Fruit fly (Drosophila melanogaster) whole organism, prepupa: ENCODE results near the gene CG5850.

Experiments
- Blimp-1 ChIP-seq: fragments of 200-800 bp; sonication (Bioruptor generic); optimal IDR thresholded peaks from 3 replicates; lab custom pipeline; 2017; ENCODE audit warnings: missing biosample characterization, missing genetic modification characterization, mild to moderate bottlenecking, moderate library complexity, missing genetic modification reagents
- CG10631 ChIP-seq: fragments of 200-800 bp; sonication (Bioruptor generic); optimal IDR thresholded peaks from 2 replicates; lab custom pipeline; 2016; ENCODE audit warnings: missing biosample characterization, missing genetic modification characterization
- CG10669 ChIP-seq: fragments of 200-800 bp; sonication (Bioruptor generic); optimal IDR thresholded peaks from 3 replicates; lab custom pipeline; 2018; ENCODE audit warnings: missing biosample characterization, mild to moderate bottlenecking, missing genetic modification characterization, moderate library complexity
- CG11294 ChIP-seq: fragments of 200-800 bp; sonication (Bioruptor generic); IDR thresholded peaks from 2 replicates; pipeline ENCODE4 v1.3.6; 2022; ENCODE audit warnings: missing biosample characterization, missing genetic modification characterization
- CG11762 ChIP-seq: fragments of 200-800 bp; sonication (Bioruptor generic); optimal IDR thresholded peaks from 3 replicates; lab custom pipeline; 2016; ENCODE audit warnings: missing biosample characterization, missing genetic modification characterization; ENCODE audit not compliant: insufficient read depth
- CG15336 ChIP-seq: fragments of 200-800 bp; sonication (Bioruptor generic); IDR thresholded peaks from 2 replicates; pipeline ENCODE4 v1.3.6; 2022; ENCODE audit warnings: missing biosample characterization, missing genetic modification characterization
- CG1621 ChIP-seq: fragments of 200-800 bp; sonication (Bioruptor generic); optimal IDR thresholded peaks from 3 replicates; lab custom pipeline; 2018; ENCODE audit warnings: missing biosample characterization, mild to moderate bottlenecking, missing genetic modification characterization
- CG16779 ChIP-seq: fragments of 200-800 bp; sonication (Bioruptor generic); optimal IDR thresholded peaks from 3 replicates; lab custom pipeline; 2017; ENCODE audit warnings: missing biosample characterization, mild to moderate bottlenecking, missing genetic modification characterization
- CG3032 ChIP-seq: fragments of 200-800 bp; optimal IDR thresholded peaks from 2 replicates; lab custom pipeline; 2019; ENCODE audit warnings: missing biosample characterization, mild to moderate bottlenecking, missing genetic modification characterization, moderate library complexity
- CG31627 ChIP-seq: fragments of 200-800 bp; sonication (Bioruptor generic); optimal IDR thresholded peaks from 3 replicates; lab custom pipeline; 2016; ENCODE audit warnings: missing biosample characterization, missing genetic modification characterization
- CG32006 ChIP-seq: fragments of 200-800 bp; sonication (Bioruptor generic); optimal IDR thresholded peaks from 3 replicates; lab custom pipeline; 2017; ENCODE audit warnings: missing biosample characterization, mild to moderate bottlenecking, missing genetic modification characterization
- CG34406 ChIP-seq: fragments of 200-800 bp; sonication (Bioruptor generic); optimal IDR thresholded peaks from 3 replicates; lab custom pipeline; 2016; ENCODE audit warnings: missing biosample characterization, missing genetic modification characterization
- CG3919 ChIP-seq: fragments of 200-800 bp; sonication (Bioruptor generic); optimal IDR thresholded peaks from 3 replicates; lab custom pipeline; 2016; ENCODE audit warnings: missing biosample characterization, missing genetic modification characterization
- CG4318 ChIP-seq: fragments of 200-800 bp; sonication (Bioruptor generic); optimal IDR thresholded peaks from 3 replicates; lab custom pipeline; 2017; ENCODE audit warnings: missing biosample characterization, mild to moderate bottlenecking, missing genetic modification characterization
- CG6163 ChIP-seq: fragments of 200-800 bp; sonication (Bioruptor generic); IDR thresholded peaks from 3 replicates; pipeline ENCODE4 v1.3.6; 2022; ENCODE audit warnings: missing biosample characterization, missing genetic modification characterization
- CG6276 ChIP-seq: fragments of 200-800 bp; sonication (Bioruptor generic); optimal IDR thresholded peaks from 2 replicates; lab custom pipeline; 2017; ENCODE audit warnings: missing biosample characterization, mild to moderate bottlenecking, missing genetic modification characterization
- CG6792 ChIP-seq: fragments of 200-800 bp; sonication (Bioruptor generic); optimal IDR thresholded peaks from 3 replicates; lab custom pipeline; 2016; ENCODE audit warnings: missing biosample characterization, missing genetic modification characterization
- CG6854 ChIP-seq: fragments of 200-800 bp; sonication (Bioruptor generic); optimal IDR thresholded peaks from 2 replicates; lab custom pipeline; 2017; ENCODE audit warnings: missing biosample characterization, mild to moderate bottlenecking, missing genetic modification characterization
- CG7368 ChIP-seq: fragments of 200-800 bp; sonication (Bioruptor generic); optimal IDR thresholded peaks from 3 replicates; lab custom pipeline; 2016; ENCODE audit warnings: missing biosample characterization, missing genetic modification characterization
- CG8319 ChIP-seq: fragments of 200-800 bp; sonication (Bioruptor generic); optimal IDR thresholded peaks from 3 replicates; lab custom pipeline; 2016; ENCODE audit warnings: missing biosample characterization, missing genetic modification characterization
- Eip75B ChIP-seq: fragments of 200-800 bp; sonication (Bioruptor generic); optimal IDR thresholded peaks from 3 replicates; lab custom pipeline; 2016; ENCODE audit warnings: missing biosample characterization, missing genetic modification characterization
- Eip93F ChIP-seq: fragments of 200-800 bp; sonication (Bioruptor generic); optimal IDR thresholded peaks from 2 replicates; lab custom pipeline; 2016; ENCODE audit warnings: missing biosample characterization, mild to moderate bottlenecking, missing genetic modification characterization
- Ets21C ChIP-seq: fragments of 200-800 bp; sonication (Bioruptor generic); optimal IDR thresholded peaks from 3 replicates; lab custom pipeline; 2016; ENCODE audit warnings: missing biosample characterization, missing genetic modification characterization
- Ets96B ChIP-seq: fragments of 200-800 bp; optimal IDR thresholded peaks from 2 replicates; lab custom pipeline; 2019; ENCODE audit warnings: missing biosample characterization, mild to moderate bottlenecking, missing genetic modification characterization, moderate library complexity
- Gug ChIP-seq: fragments of 200-800 bp; sonication (Bioruptor generic); IDR thresholded peaks from 2 replicates; pipeline ENCODE4 v1.3.6; 2022; ENCODE audit warnings: missing biosample characterization, missing genetic modification characterization
- Hr38 ChIP-seq: sonication (Bioruptor generic); optimal IDR thresholded peaks from 2 replicates; lab custom pipeline; 2016; ENCODE audit warnings: missing biosample characterization, missing genetic modification characterization
- Hr4 ChIP-seq: fragments of 200-800 bp; sonication (Bioruptor generic); optimal IDR thresholded peaks from 3 replicates; lab custom pipeline; 2016; ENCODE audit warnings: missing biosample characterization, missing genetic modification characterization
- Lpt ChIP-seq: fragments of 200-800 bp; sonication (Bioruptor generic); optimal IDR thresholded peaks from 3 replicates; lab custom pipeline; 2016; ENCODE audit warnings: missing biosample characterization, missing genetic modification characterization
- Met ChIP-seq: fragments of 200-800 bp; sonication (Bioruptor generic); optimal IDR thresholded peaks from 3 replicates; lab custom pipeline; 2016; ENCODE audit warnings: missing biosample characterization, missing genetic modification characterization
- OdsH ChIP-seq: fragments of 200-800 bp; sonication (Bioruptor generic); optimal IDR thresholded peaks from 3 replicates; lab custom pipeline; 2016; ENCODE audit warnings: missing biosample characterization, missing genetic modification characterization
- Sox102F ChIP-seq: fragments of 200-800 bp; sonication (Bioruptor generic); optimal IDR thresholded peaks from 2 replicates; lab custom pipeline; 2016; ENCODE audit warnings: missing biosample characterization, mild to moderate bottlenecking, missing genetic modification characterization
- Sox14 ChIP-seq: fragments of 200-800 bp; sonication (Bioruptor generic); optimal IDR thresholded peaks from 3 replicates; lab custom pipeline; 2016; ENCODE audit warnings: missing biosample characterization, missing genetic modification characterization
- achi ChIP-seq: fragments of 200-800 bp; sonication (Bioruptor generic); optimal IDR thresholded peaks from 3 replicates; lab custom pipeline; 2016; ENCODE audit warnings: missing biosample characterization, missing genetic modification characterization
- acj6 ChIP-seq: fragments of 200-800 bp; sonication (Bioruptor generic); optimal IDR thresholded peaks from 3 replicates; lab custom pipeline; 2016; ENCODE audit warnings: missing biosample characterization, missing genetic modification characterization
- cyc ChIP-seq: fragments of 200-800 bp; sonication (Bioruptor generic); optimal IDR thresholded peaks from 3 replicates; lab custom pipeline; 2016; ENCODE audit warnings: missing biosample characterization, missing genetic modification characterization
- dac ChIP-seq: fragments of 200-800 bp; sonication (Bioruptor generic); optimal IDR thresholded peaks from 2 replicates; lab custom pipeline; 2017; ENCODE audit warnings: missing biosample characterization, mild to moderate bottlenecking, missing genetic modification characterization
- dsx ChIP-seq: fragments of 200-800 bp; optimal IDR thresholded peaks from 3 replicates; lab custom pipeline; 2019; ENCODE audit warnings: missing biosample characterization, mild to moderate bottlenecking, missing genetic modification characterization, moderate library complexity; ENCODE audit not compliant: poor library complexity, severe bottlenecking
- eg ChIP-seq: fragments of 200-800 bp; sonication (Bioruptor generic); IDR thresholded peaks from 3 replicates; pipeline ENCODE4 v1.3.6; 2022; ENCODE audit warnings: missing biosample characterization, missing genetic modification characterization
- esn ChIP-seq: fragments of 200-800 bp; sonication (Bioruptor generic); optimal IDR thresholded peaks from 2 replicates; lab custom pipeline; 2016; ENCODE audit warnings: missing biosample characterization, mild to moderate bottlenecking, missing genetic modification characterization, moderate library complexity
- fd85E ChIP-seq: fragments of 200-800 bp; sonication (Bioruptor generic); optimal IDR thresholded peaks from 3 replicates; lab custom pipeline; 2016; ENCODE audit warnings: missing biosample characterization, missing genetic modification characterization
- fkh ChIP-seq: fragments of 200-800 bp; sonication (Bioruptor generic); optimal IDR thresholded peaks from 3 replicates; lab custom pipeline; 2017; ENCODE audit warnings: missing biosample characterization, mild to moderate bottlenecking, missing genetic modification characterization, moderate library complexity
- lz ChIP-seq: fragments of 200-800 bp; sonication (Bioruptor generic); optimal IDR thresholded peaks from 3 replicates; lab custom pipeline; 2016; ENCODE audit warnings: missing biosample characterization, missing genetic modification characterization
- net ChIP-seq: fragments of 200-800 bp; sonication (Bioruptor generic); optimal IDR thresholded peaks from 3 replicates; lab custom pipeline; 2016; ENCODE audit warnings: missing biosample characterization, missing genetic modification characterization
- pdm3 ChIP-seq: fragments of 200-800 bp; sonication (Bioruptor generic); optimal IDR thresholded peaks from 3 replicates; lab custom pipeline; 2016; ENCODE audit warnings: missing biosample characterization, missing genetic modification characterization
- salr ChIP-seq, 2 experiments: fragments of 200-800 bp; sonication (Bioruptor generic); optimal IDR thresholded peaks; 3 replicates each; lab custom pipeline; 2016 to 2018; ENCODE audit warnings: missing biosample characterization in 2 of 2, missing genetic modification characterization in 2 of 2, mild to moderate bottlenecking in 1 of 2
- spab ChIP-seq: fragments of 200-800 bp; sonication (Bioruptor generic); optimal IDR thresholded peaks from 2 replicates; lab custom pipeline; 2017; ENCODE audit warnings: missing biosample characterization, mild to moderate bottlenecking, missing genetic modification characterization, missing genetic modification reagents
- ss ChIP-seq, 2 experiments: fragments of 200-800 bp; sonication (Bioruptor generic); optimal IDR thresholded peaks; 2 replicates in 1 of 2; 3 replicates in 1 of 2; lab custom pipeline; 2017 to 2018; ENCODE audit warnings: mild to moderate bottlenecking in 2 of 2, missing biosample characterization in 2 of 2, missing genetic modification characterization in 2 of 2, moderate library complexity in 1 of 2
- topi ChIP-seq: fragments of 200-800 bp; sonication (Bioruptor generic); optimal IDR thresholded peaks from 3 replicates; lab custom pipeline; 2016; ENCODE audit warnings: missing biosample characterization, missing genetic modification characterization
- vri ChIP-seq: fragments of 200-800 bp; sonication (Bioruptor generic); optimal IDR thresholded peaks from 3 replicates; lab custom pipeline; 2016; ENCODE audit warnings: missing biosample characterization, mild to moderate bottlenecking, missing genetic modification characterization

CG5850 gene

DNA sequence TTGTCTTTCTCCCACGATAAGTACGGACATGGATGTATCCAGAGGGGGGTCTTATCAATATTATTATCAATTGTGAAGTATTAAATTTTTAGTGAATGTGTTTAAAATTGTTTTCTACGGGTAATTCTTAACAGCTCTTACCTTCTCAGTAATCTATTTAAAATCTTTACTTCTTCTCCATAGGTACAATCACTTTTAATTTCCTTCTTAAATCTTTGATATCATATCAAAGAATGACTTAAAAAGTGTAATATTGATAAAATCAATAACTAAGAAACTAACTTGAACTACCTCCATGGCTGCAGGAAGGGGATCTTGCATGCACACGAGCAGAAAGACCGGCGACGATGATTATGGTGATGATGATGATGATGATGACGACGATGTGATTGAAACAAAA is 18.8 kb upstream of the CG5850 start (continued):
- peak; percentile 52 to 81 for TF ChIP-seq ss (GFP tag; optimal IDR thresholded peaks at IDR 0.05; lab: Kevin White, UChicago)
- TF ChIP-seq CG6163 (GFP tag; lab: Robert Waterston, UW) = no peak; the same call in 2 of the 3 replicates
- peak; percentile 58 for TF ChIP-seq CG31627 (GFP tag; lab: Kevin White, UChicago)
- peak; percentile 70 for TF ChIP-seq net (GFP tag; lab: Kevin White, UChicago)
- TF ChIP-seq Met (GFP tag; lab: Kevin White, UChicago) = peak; percentile 92
- TF ChIP-seq CG3919 = peak; percentile 77
- peak; percentile 75 for TF ChIP-seq CG34406
- peak; percentile 37 for TF ChIP-seq fd85E (GFP tag; lab: Kevin White, UChicago)
- TF ChIP-seq Sox14 (GFP tag; lab: Kevin White, UChicago) = peak; percentile 9
- peak; percentile 55 for TF ChIP-seq Blimp-1 (GFP tag; lab: Kevin White, UChicago)
- TF ChIP-seq CG6276 = no peak
- peak; percentile 65 for TF ChIP-seq CG10631
- TF ChIP-seq CG3032 (tag; lab: Kevin White, UChicago) = peak; percentile 72
- no peak for TF ChIP-seq CG15336 (GFP tag; lab: Robert Waterston, UW)
- TF ChIP-seq vri = peak; percentile 39
- TF ChIP-seq dac (GFP tag; lab: Kevin White, UChicago) = no peak
- peak; percentile 81 for TF ChIP-seq esn (GFP tag; lab: Kevin White, UChicago)
- TF ChIP-seq acj6 = peak; percentile 84
- TF ChIP-seq fkh = no peak
- no peak for TF ChIP-seq CG1621 (tag; lab: Kevin White, UChicago)

DNA sequence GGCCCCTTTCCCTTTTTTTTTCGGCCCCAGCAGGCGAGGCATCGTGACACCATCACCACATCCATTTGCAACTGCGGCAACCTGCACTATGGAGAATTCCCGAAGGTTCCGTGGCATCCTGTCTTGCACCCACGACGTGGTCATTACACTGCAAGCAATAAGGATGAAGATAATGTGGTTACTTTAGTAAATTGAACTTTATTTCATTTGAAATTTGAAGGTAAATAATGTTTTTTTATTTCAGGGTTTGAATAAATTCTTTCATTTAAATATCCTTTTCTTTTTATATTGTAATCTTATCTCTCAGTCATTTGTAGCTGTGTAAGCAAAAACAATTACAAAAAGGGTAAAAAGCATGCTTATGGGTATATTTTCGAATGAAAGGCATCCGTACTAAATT is 18.1 kb upstream of the CG5850 start:
- TF ChIP-seq CG15336 (GFP tag; lab: Robert Waterston, UW) = no peak
- TF ChIP-seq dac (GFP tag; lab: Kevin White, UChicago) = no peak
- peak; percentile 16 for TF ChIP-seq Sox14 (GFP tag; lab: Kevin White, UChicago)
- peak; percentile 26 for TF ChIP-seq CG34406
- TF ChIP-seq CG7368 = no peak
- no peak for TF ChIP-seq Gug (GFP tag; lab: Robert Waterston, UW)
- peak; percentile 38 for TF ChIP-seq CG10669 (GFP tag; lab: Kevin White, UChicago)
- no peak for TF ChIP-seq salr (GFP tag; optimal IDR thresholded peaks at IDR 0.05; lab: Kevin White, UChicago)
- TF ChIP-seq CG10631 = peak; percentile 18
- peak; percentile 54 to 56 for TF ChIP-seq ss (GFP tag; optimal IDR thresholded peaks at IDR 0.05; lab: Kevin White, UChicago)
- TF ChIP-seq lz = peak; percentile 34
- no peak for TF ChIP-seq Hr38 (GFP tag; lab: Kevin White, UChicago)
- TF ChIP-seq eg = no peak
- TF ChIP-seq Lpt = no peak
- TF ChIP-seq achi (GFP tag; lab: Kevin White, UChicago) = peak; percentile 31
- TF ChIP-seq Met (GFP tag; lab: Kevin White, UChicago) = peak; percentile 58
- peak; percentile 19 for TF ChIP-seq CG11762 (GFP tag; lab: Kevin White, UChicago)
- peak; percentile 24 for TF ChIP-seq spab (GFP tag; lab: Kevin White, UChicago)
- no peak for TF ChIP-seq CG4318 (GFP tag; lab: Kevin White, UChicago)
- TF ChIP-seq CG6792 (GFP tag; lab: Kevin White, UChicago) = peak; percentile 5
- TF ChIP-seq CG6854 (GFP tag; lab: Kevin White, UChicago) = no peak
- no peak for TF ChIP-seq Ets21C (GFP tag; lab: Kevin White, UChicago)
- peak; percentile 45 for TF ChIP-seq Eip75B
- TF ChIP-seq vri = no peak
- TF ChIP-seq dsx (GFP tag; lab: Kevin White, UChicago) = peak; percentile 59
- no peak for TF ChIP-seq CG32006
- TF ChIP-seq OdsH (GFP tag; lab: Kevin White, UChicago) = peak; percentile 27
- TF ChIP-seq Hr4 (GFP tag; lab: Kevin White, UChicago) = peak; percentile 7
- TF ChIP-seq CG31627 (GFP tag; lab: Kevin White, UChicago) = peak; percentile 26
- no peak for TF ChIP-seq CG16779 (tag; lab: Kevin White, UChicago)
- no peak for TF ChIP-seq CG8319 (GFP tag; lab: Kevin White, UChicago)
- no peak for TF ChIP-seq fkh
- no peak for TF ChIP-seq CG11294 (GFP tag; lab: Robert Waterston, UW)
- TF ChIP-seq topi (GFP tag; lab: Kevin White, UChicago) = peak; percentile 64
- TF ChIP-seq pdm3 (GFP tag; lab: Kevin White, UChicago) = peak; percentile 5
- peak; percentile 53 for TF ChIP-seq Sox102F (GFP tag; lab: Kevin White, UChicago)
- TF ChIP-seq cyc (GFP tag; lab: Kevin White, UChicago) = peak; percentile 30
- peak; percentile 37 for TF ChIP-seq net (GFP tag; lab: Kevin White, UChicago)
- peak; percentile 61 for TF ChIP-seq CG3919
- TF ChIP-seq Ets96B (tag; lab: Kevin White, UChicago) = peak; percentile 67
- no peak for TF ChIP-seq Eip93F (GFP tag; lab: Kevin White, UChicago)
